Worm (Caenorhabditis elegans): ENCODE results near the gene Y64H9A.2.

DNA sequence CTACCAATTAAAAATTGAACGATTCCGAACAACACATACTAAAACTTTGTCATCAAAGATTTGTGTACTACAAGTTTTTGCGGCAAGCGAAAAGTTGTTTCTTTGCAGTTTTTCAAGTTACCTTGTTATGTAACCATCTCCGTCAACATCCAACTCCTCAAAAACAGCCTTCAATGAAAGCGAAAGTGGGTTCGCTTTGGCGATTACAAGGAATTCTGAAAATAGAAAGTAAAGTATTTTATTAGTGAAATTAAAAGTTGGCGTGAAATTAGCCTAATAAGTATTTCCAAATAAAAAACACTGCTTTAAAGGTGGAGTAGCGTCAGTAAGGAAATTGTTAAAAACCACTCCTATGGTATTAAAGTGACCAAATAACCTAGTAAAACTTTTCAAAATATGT is 31.8 kb downstream of the Y64H9A.2 start:
- TF ChIP-seq him-1 (tag; optimal IDR thresholded peaks at IDR 0.05) (no peak), T26A5.8 (tag; optimal IDR thresholded peaks at IDR 0.05) (no peak), lin-40 (tag; optimal IDR thresholded peaks at IDR 0.05) (no peak), snpc-1.3 (tag; optimal IDR thresholded peaks at IDR 0.05; ENCODE audit: insufficient read depth) (no peak), F23B12.7 (tag; optimal IDR thresholded peaks at IDR 0.05; ENCODE audit: insufficient read depth) (no peak), unc-62 (GFP tag; optimal IDR thresholded peaks at IDR 0.05) (no peak)

Measured in whole organism, young adult.